Fruit fly (Drosophila melanogaster) whole organism, wandering third instar larva: ENCODE data around the gene CG13068.

Source experiments
- Abd-B ChIP-seq: fragments of >200 bp; optimal IDR thresholded peaks from 2 replicates; lab custom pipeline; 2017; ENCODE audit warnings: missing biosample characterization, missing genetic modification characterization
- CG32264 ChIP-seq: fragments of 200-800 bp; sonication (Bioruptor generic); optimal IDR thresholded peaks from 2 replicates; lab custom pipeline; 2016; ENCODE audit warnings: missing biosample characterization, missing genetic modification characterization
- CG9705 ChIP-seq: fragments of 200-800 bp; sonication (Bioruptor generic); optimal IDR thresholded peaks from 2 replicates; lab custom pipeline; 2018; ENCODE audit warnings: missing biosample characterization, mild to moderate bottlenecking, missing genetic modification characterization
- CrebA ChIP-seq: fragments of 200-800 bp; sonication (Bioruptor generic); optimal IDR thresholded peaks from 2 replicates; lab custom pipeline; 2016; ENCODE audit warnings: missing biosample characterization, mild to moderate bottlenecking, missing genetic modification characterization, borderline replicate concordance
- Dif ChIP-seq: fragments of 200-275, 200-300 bp; sonication (Bioruptor generic); optimal IDR thresholded peaks from 2 replicates; lab custom pipeline; 2018; ENCODE audit warnings: missing biosample characterization, missing genetic modification characterization; ENCODE audit not compliant: partially characterized antibody
- GATAd ChIP-seq: sonication (Bioruptor generic); optimal IDR thresholded peaks from 2 replicates; lab custom pipeline; 2016; ENCODE audit warnings: missing biosample characterization, missing genetic modification characterization
- HLH106 ChIP-seq: fragments of 200-800 bp; optimal IDR thresholded peaks from 3 replicates; lab custom pipeline; 2019; ENCODE audit warnings: missing biosample characterization, mild to moderate bottlenecking, missing genetic modification characterization, moderate library complexity
- Hnf4 ChIP-seq: fragments of 200-800 bp; sonication (Bioruptor generic); optimal IDR thresholded peaks from 2 replicates; lab custom pipeline; 2016; ENCODE audit warnings: missing biosample characterization, mild to moderate bottlenecking, missing genetic modification characterization
- Hr78 ChIP-seq: fragments of >200 bp; optimal IDR thresholded peaks from 2 replicates; lab custom pipeline; 2017; ENCODE audit warnings: missing biosample characterization, missing genetic modification characterization
- Hr83 ChIP-seq: fragments of 200-300 bp; sonication (Bioruptor generic); optimal IDR thresholded peaks from 2 replicates; lab custom pipeline; 2016; ENCODE audit warnings: missing biosample characterization, mild to moderate bottlenecking, missing genetic modification characterization, moderate library complexity; ENCODE audit not compliant: poor library complexity, severe bottlenecking
- Jra ChIP-seq: sonication (Bioruptor generic); optimal IDR thresholded peaks from 2 replicates; lab custom pipeline; 2016; ENCODE audit warnings: missing biosample characterization, missing genetic modification characterization
- Mio ChIP-seq: sonication (Bioruptor generic); optimal IDR thresholded peaks from 2 replicates; lab custom pipeline; 2016; ENCODE audit warnings: missing biosample characterization, missing genetic modification characterization
- Myc ChIP-seq: fragments of >200 bp; optimal IDR thresholded peaks from 2 replicates; lab custom pipeline; 2017
- N ChIP-seq: fragments of >200 bp; optimal IDR thresholded peaks from 2 replicates; lab custom pipeline; 2018; ENCODE audit warnings: missing biosample characterization, missing external identifiers, missing genetic modification characterization
- Rel ChIP-seq, 2 experiments: fragments of 200-800 bp; sonication (Bioruptor generic) in 1 of 2; optimal IDR thresholded peaks; 2 replicates in 1 of 2; 3 replicates in 1 of 2; lab custom pipeline; 2016 to 2019; ENCODE audit warnings: mild to moderate bottlenecking in 2 of 2, missing biosample characterization in 2 of 2, missing genetic modification characterization in 2 of 2, moderate library complexity in 1 of 2
- Sp1 ChIP-seq: fragments of 200-800 bp; sonication (Bioruptor generic); optimal IDR thresholded peaks from 3 replicates; lab custom pipeline; 2019; ENCODE audit warnings: missing biosample characterization, mild to moderate bottlenecking, missing genetic modification characterization, moderate library complexity
- Vsx2 ChIP-seq: fragments of 200-300, 225-300 bp; sonication (Bioruptor generic); optimal IDR thresholded peaks from 2 replicates; lab custom pipeline; 2018; ENCODE audit warnings: missing biosample characterization, missing genetic modification characterization; ENCODE audit not compliant: partially characterized antibody
- br ChIP-seq: fragments of 200-800 bp; sonication (Bioruptor generic); optimal IDR thresholded peaks from 2 replicates; lab custom pipeline; 2016; ENCODE audit warnings: missing biosample characterization, missing genetic modification characterization
- brk ChIP-seq: fragments of 200-800 bp; sonication (Bioruptor generic); optimal IDR thresholded peaks from 2 replicates; lab custom pipeline; 2016; ENCODE audit warnings: missing biosample characterization, mild to moderate bottlenecking, missing genetic modification characterization
- dl ChIP-seq, 2 experiments: fragments of 175-275, 200-275 bp in 1 of 2; fragments of 200-275 bp in 1 of 2; sonication (Bioruptor generic); optimal IDR thresholded peaks; lab custom pipeline; 2018; ENCODE audit warnings: mild to moderate bottlenecking in 2 of 2, missing biosample characterization in 2 of 2, missing genetic modification characterization in 2 of 2, moderate library complexity in 2 of 2; ENCODE audit not compliant: partially characterized antibody in 2 of 2, insufficient read depth in 1 of 2
- dmrt93B ChIP-seq: fragments of 200-800 bp; sonication (Bioruptor generic); optimal IDR thresholded peaks from 2 replicates; lab custom pipeline; 2018; ENCODE audit warnings: missing biosample characterization, mild to moderate bottlenecking, missing genetic modification characterization
- dsf ChIP-seq: sonication (Bioruptor generic); optimal IDR thresholded peaks from 2 replicates; lab custom pipeline; 2016; ENCODE audit warnings: missing biosample characterization, missing genetic modification characterization, borderline replicate concordance
- ey ChIP-seq: fragments of 200-800 bp; sonication (Bioruptor generic); optimal IDR thresholded peaks from 2 replicates; lab custom pipeline; 2016; ENCODE audit warnings: missing biosample characterization, missing genetic modification characterization
- fru ChIP-seq: fragments of 200-800 bp; sonication (Bioruptor generic); optimal IDR thresholded peaks from 3 replicates; lab custom pipeline; 2016; ENCODE audit warnings: missing biosample characterization, mild to moderate bottlenecking, missing genetic modification characterization
- h ChIP-seq: fragments of 200-800 bp; sonication (Bioruptor generic); optimal IDR thresholded peaks from 3 replicates; lab custom pipeline; 2016; ENCODE audit warnings: missing biosample characterization, mild to moderate bottlenecking, missing genetic modification characterization
- jim ChIP-seq: fragments of 175-275, 200-325 bp; sonication (Bioruptor generic); optimal IDR thresholded peaks from 2 replicates; lab custom pipeline; 2016; ENCODE audit warnings: missing biosample characterization, mild to moderate bottlenecking, missing genetic modification characterization
- lola ChIP-seq: fragments of >200 bp; optimal IDR thresholded peaks from 2 replicates; lab custom pipeline; 2017; ENCODE audit warnings: missing biosample characterization, missing genetic modification characterization
- pan ChIP-seq: fragments of >200 bp; optimal IDR thresholded peaks from 2 replicates; lab custom pipeline; 2017
- psq ChIP-seq: fragments of 200-800 bp; sonication (Bioruptor generic); optimal IDR thresholded peaks from 3 replicates; lab custom pipeline; 2017; ENCODE audit warnings: missing biosample characterization, mild to moderate bottlenecking, missing genetic modification characterization, moderate library complexity
- rgr ChIP-seq: fragments of 200-800 bp; sonication (Bioruptor generic); optimal IDR thresholded peaks from 3 replicates; lab custom pipeline; 2016; ENCODE audit warnings: missing biosample characterization, mild to moderate bottlenecking, missing genetic modification characterization
- sage ChIP-seq: fragments of 200-800 bp; sonication (Bioruptor generic); optimal IDR thresholded peaks from 2 replicates; lab custom pipeline; 2016; ENCODE audit warnings: missing biosample characterization, mild to moderate bottlenecking, missing genetic modification characterization
- sv ChIP-seq: fragments of 200-800 bp; sonication (Bioruptor generic); optimal IDR thresholded peaks from 3 replicates; lab custom pipeline; 2016; ENCODE audit warnings: missing biosample characterization, missing genetic modification characterization
- tai ChIP-seq: sonication (Bioruptor generic); optimal IDR thresholded peaks from 2 replicates; lab custom pipeline; 2016; ENCODE audit warnings: missing biosample characterization, missing genetic modification characterization
- usp ChIP-seq: fragments of >200 bp; optimal IDR thresholded peaks from 2 replicates; lab custom pipeline; 2017; ENCODE audit warnings: missing biosample characterization, missing genetic modification characterization
- woc ChIP-seq: sonication (Bioruptor generic); optimal IDR thresholded peaks from 2 replicates; lab custom pipeline; 2016; ENCODE audit warnings: missing biosample characterization, mild to moderate bottlenecking, missing genetic modification characterization

CG13068 gene

DNA sequence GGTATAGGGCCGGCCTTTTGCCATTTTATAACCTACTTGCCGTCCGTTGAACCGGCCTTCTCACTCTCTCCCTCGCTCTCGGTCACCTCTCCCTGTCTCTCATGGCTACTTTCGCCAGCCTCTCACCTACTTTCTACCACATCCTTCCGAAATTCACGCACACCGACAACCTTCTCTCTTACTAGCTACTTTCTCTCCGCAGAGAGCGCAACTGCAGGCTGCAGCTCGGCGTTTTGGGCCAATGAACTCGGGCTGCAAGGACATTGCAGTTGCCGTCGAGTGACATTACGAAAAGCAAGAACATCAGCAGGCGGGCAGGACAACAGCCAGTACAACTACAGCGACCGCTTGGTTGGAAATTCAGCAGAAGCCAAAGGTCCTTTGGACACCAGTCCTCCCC lies 27.9 kb upstream of the CG13068 start:
- TF ChIP-seq tai (GFP tag; lab: Kevin White, UChicago) (no peak), br (no peak), HLH106 (tag; lab: Kevin White, UChicago) (no peak), CG9705 (no peak), Hr78 (GFP tag; lab: Kevin White, UChicago) (no peak), Hr83 (no peak), dl (GFP tag; optimal IDR thresholded peaks at IDR 0.05; lab: Kevin White, UChicago; ENCODE audit: insufficient read depth in 1 of 2, partially characterized antibody in 2 of 2) (no peak), sv (no peak)

DNA sequence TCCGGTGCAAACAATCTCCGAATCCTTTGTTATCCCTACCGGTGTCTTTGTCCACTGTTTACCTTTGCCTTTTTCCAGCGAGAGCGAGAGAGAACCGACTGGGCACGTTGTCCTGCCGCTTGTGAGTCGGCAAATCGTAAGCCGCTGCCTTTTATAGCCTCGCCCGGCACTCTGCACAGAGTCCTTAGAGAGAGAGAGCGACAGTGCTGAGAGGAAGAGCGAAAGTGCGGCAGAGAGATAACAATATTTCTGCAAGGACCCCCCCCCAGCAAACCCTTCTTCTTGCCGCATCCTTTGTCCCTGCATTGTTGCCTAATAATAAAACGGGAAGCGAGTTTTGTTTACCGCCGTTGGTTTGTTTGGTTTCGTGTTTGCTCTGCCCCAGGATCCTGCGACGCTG lies 16.9 kb upstream of the CG13068 start, which contains the start of gene CG13055:
TSS of gene CG13055 (minus strand) at position 101 of the 400 bp plus-strand sequence.
- TF ChIP-seq dsf (GFP tag; lab: Kevin White, UChicago) (no peak), Dif (GFP tag; lab: Kevin White, UChicago) (no peak), GATAd (GFP tag; lab: Kevin White, UChicago) (no peak), ey (GFP tag; lab: Kevin White, UChicago) (no peak), jim (GFP tag; lab: Kevin White, UChicago) (no peak), pan (lab: Kevin White, UChicago) (no peak), Vsx2 (GFP tag; lab: Kevin White, UChicago) (no peak), sage (GFP tag; lab: Kevin White, UChicago) (no peak), lola (GFP tag; lab: Kevin White, UChicago) (no peak), CG9705 (no peak)

DNA sequence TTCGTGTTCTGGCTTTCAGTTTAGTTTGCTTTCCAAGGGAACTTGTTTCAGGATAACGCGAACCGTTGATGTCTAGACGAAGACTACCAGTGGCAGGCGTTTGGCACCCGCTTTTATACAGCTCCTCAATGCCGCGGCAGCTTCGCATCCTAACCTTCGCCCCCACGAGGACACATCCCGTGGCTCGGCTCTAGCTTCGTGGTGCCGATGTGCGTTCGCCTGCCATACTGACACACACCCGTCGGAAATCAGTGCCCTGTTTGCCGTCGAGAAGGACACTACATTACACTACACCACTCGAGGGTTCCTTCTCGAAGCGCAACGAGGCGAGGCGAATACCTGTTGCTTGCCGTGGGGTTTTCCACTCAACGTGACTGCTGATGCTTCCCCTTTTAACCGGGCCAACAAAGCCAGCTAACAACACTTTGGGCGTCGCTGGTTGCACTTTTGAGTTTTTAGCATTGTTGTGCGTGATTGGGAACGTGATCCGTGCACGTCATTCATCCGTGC lies 12.0 kb upstream of the CG13068 start, which contains the start of gene CG13054:
TSS of gene CG13054 (minus strand) at position 74 of the 510 bp plus-strand sequence.
- no peak for TF ChIP-seq rgr (GFP tag; lab: Kevin White, UChicago)
- no peak for TF ChIP-seq dl (GFP tag; optimal IDR thresholded peaks at IDR 0.05; lab: Kevin White, UChicago; ENCODE audit: insufficient read depth in 1 of 2, partially characterized antibody in 2 of 2)
- no peak for TF ChIP-seq fru (GFP tag; lab: Kevin White, UChicago)
- TF ChIP-seq sv, result no peak
- no peak for TF ChIP-seq ey (GFP tag; lab: Kevin White, UChicago)
- TF ChIP-seq CrebA (GFP tag; lab: Kevin White, UChicago), result no peak
- no peak for TF ChIP-seq lola (GFP tag; lab: Kevin White, UChicago)
- no peak for TF ChIP-seq brk (GFP tag; lab: Kevin White, UChicago)
- no peak for TF ChIP-seq Myc (lab: Kevin White, UChicago)
- TF ChIP-seq Jra (GFP tag; lab: Kevin White, UChicago), result no peak
- no peak for TF ChIP-seq psq (GFP tag; lab: Kevin White, UChicago)
- TF ChIP-seq dsf (GFP tag; lab: Kevin White, UChicago), result no peak
- TF ChIP-seq Hnf4 (GFP tag; lab: Kevin White, UChicago), result no peak
- no peak for TF ChIP-seq CG9705
- TF ChIP-seq Rel (GFP tag; optimal IDR thresholded peaks at IDR 0.05; lab: Kevin White, UChicago), result no peak
- TF ChIP-seq Rel (tag; optimal IDR thresholded peaks at IDR 0.05; lab: Kevin White, UChicago), result no peak
- no peak for TF ChIP-seq Mio (GFP tag; lab: Kevin White, UChicago)

DNA sequence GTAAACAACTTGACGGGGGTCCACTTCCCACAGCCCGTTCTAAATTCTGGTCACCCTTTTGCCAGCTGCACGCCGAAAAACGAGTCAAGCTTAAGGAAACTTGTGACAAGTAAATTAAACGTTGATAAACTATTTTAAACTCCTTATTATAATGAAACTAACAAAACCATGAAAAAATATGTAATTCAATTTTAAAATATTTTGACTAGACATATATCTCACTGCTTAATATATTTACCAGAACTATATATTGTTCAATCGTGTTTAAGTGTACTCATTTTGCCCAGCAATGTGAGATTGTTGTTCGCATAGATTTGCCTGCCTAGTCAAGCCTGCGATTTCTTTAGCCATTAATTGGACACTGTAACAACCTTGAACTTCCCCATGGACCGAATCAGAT lies 9.6 kb upstream of the CG13068 start, which contains the start of gene CG13053:
TSS of gene CG13053 (minus strand) at position 171 of the 400 bp plus-strand sequence.
- TF ChIP-seq Rel (GFP tag; optimal IDR thresholded peaks at IDR 0.05; lab: Kevin White, UChicago) (no peak), Rel (tag; optimal IDR thresholded peaks at IDR 0.05; lab: Kevin White, UChicago) (no peak), Mio (GFP tag; lab: Kevin White, UChicago) (no peak), CG9705 (no peak), psq (GFP tag; lab: Kevin White, UChicago) (no peak), N (GFP tag; lab: Kevin White, UChicago) (no peak), dl (GFP tag; optimal IDR thresholded peaks at IDR 0.05; lab: Kevin White, UChicago; ENCODE audit: insufficient read depth in 1 of 2, partially characterized antibody in 2 of 2) (no peak), jim (GFP tag; lab: Kevin White, UChicago) (no peak), Hnf4 (GFP tag; lab: Kevin White, UChicago) (no peak), HLH106 (tag; lab: Kevin White, UChicago) (no peak), ey (GFP tag; lab: Kevin White, UChicago) (no peak), br (no peak)

DNA sequence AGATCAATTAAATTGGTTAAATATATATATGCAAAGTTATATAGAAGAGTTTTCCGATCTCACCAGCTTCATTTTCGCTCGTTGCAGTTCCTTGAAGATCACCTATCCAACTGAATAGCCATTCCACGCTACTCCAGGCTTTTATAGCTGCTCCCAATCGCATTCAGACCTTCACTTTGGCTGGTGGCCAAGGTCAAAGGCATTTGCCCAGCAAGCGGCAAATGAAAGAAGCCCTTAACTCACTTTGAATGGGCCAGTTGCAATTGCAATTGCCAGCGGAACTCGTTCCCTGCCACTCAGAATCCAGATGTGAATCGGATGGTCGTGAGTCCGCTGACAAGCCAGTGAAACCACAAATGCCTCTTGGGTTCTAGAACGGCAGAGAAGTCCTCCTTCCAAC lies 7.7 kb upstream of the CG13068 start, which contains the start of gene CG34247:
TSS of gene CG34247 (minus strand) at position 101 of the 400 bp plus-strand sequence.
- no peak for TF ChIP-seq N (GFP tag; lab: Kevin White, UChicago)
- TF ChIP-seq dmrt93B (GFP tag; lab: Kevin White, UChicago), result no peak
- no peak for TF ChIP-seq h
- no peak for TF ChIP-seq sv
- TF ChIP-seq CG32264 (GFP tag; lab: Kevin White, UChicago), result no peak
- TF ChIP-seq tai (GFP tag; lab: Kevin White, UChicago), result no peak
- no peak for TF ChIP-seq sage (GFP tag; lab: Kevin White, UChicago)
- TF ChIP-seq woc, result no peak
- TF ChIP-seq Hr83, result no peak
- TF ChIP-seq usp (GFP tag; lab: Kevin White, UChicago), result no peak
- no peak for TF ChIP-seq pan (lab: Kevin White, UChicago)
- TF ChIP-seq Abd-B (GFP tag; lab: Kevin White, UChicago), result no peak
- TF ChIP-seq Sp1, result no peak
